Worm (Caenorhabditis elegans) whole organism, midembryonic: ENCODE results near the gene flh-1.

Experiments
- cog-1 ChIP-seq: sonication (generic microtip); optimal IDR thresholded peaks from 2 replicates; lab custom pipeline; 2016; ENCODE audit warnings: missing genetic modification characterization, missing compliant biosample characterization
- flt-1 ChIP-seq: fragments of 200-800 bp; sonication (Bioruptor generic); IDR thresholded peaks from 2 replicates; pipeline ENCODE4 v1.3.6; 2022; ENCODE audit warnings: missing genetic modification characterization, missing compliant biosample characterization
- ztf-29 ChIP-seq: fragments of 200-800 bp; sonication (Bioruptor generic); IDR thresholded peaks from 2 replicates; pipeline ENCODE4 v1.3.6; 2022; ENCODE audit warnings: missing genetic modification reagents, missing genetic modification characterization, missing compliant biosample characterization

ce11 chrIV:9212121-9212520, 51.9 kb downstream of the flh-1 start, which contains the start of gene C46C2.6:
- no peak for TF ChIP-seq flt-1 (GFP tag; lab: Robert Waterston, UW)
- no peak for TF ChIP-seq cog-1 (tag; lab: Kevin White, UChicago)
- TF ChIP-seq ztf-29 (GFP tag; lab: Robert Waterston, UW), result no peak
